Worm (Caenorhabditis elegans): Measurements from ENCODE around the gene nhr-201.

ce11 chrV:486684-487083 is 22.1 kb downstream of the nhr-201 start, which contains the start of gene nhr-211:
- TF ChIP-seq lin-38 (GFP tag; IDR thresholded peaks at IDR 0.05) (no peak), nhr-25 (tag; optimal IDR thresholded peaks at IDR 0.05; ENCODE audit: borderline replicate concordance, insufficient read depth) (no peak), F49E8.2 (tag; optimal IDR thresholded peaks at IDR 0.05; ENCODE audit: borderline replicate concordance) (no peak), pha-4 (GFP tag; IDR thresholded peaks at IDR 0.05) (no peak), pha-4 (tag; optimal IDR thresholded peaks at IDR 0.05) (no peak), nhr-76 (tag; optimal IDR thresholded peaks at IDR 0.05) (no peak)
